Worm (Caenorhabditis elegans) whole organism, L2 larva: Measurements from ENCODE around the gene srh-87.

Experiments used
- R02D3.7 ChIP-seq: fragments of 150-350 bp; optimal IDR thresholded peaks from 2 replicates; lab custom pipeline; 2014; ENCODE audit warnings: missing biosample characterization, missing genetic modification characterization
- Y55F3AM.14 ChIP-seq: fragments of 200-800 bp; sonication (Bioruptor generic); optimal IDR thresholded peaks from 2 replicates; lab custom pipeline; 2018; ENCODE audit warnings: mild to moderate bottlenecking, missing genetic modification characterization, missing compliant biosample characterization
- ZK546.5 ChIP-seq: sonication (generic microtip); optimal IDR thresholded peaks from 2 replicates; lab custom pipeline; 2017; ENCODE audit warnings: missing biosample characterization, missing genetic modification characterization
- alr-1 ChIP-seq: fragments of 150-350 bp; optimal IDR thresholded peaks from 2 replicates; lab custom pipeline; 2014; ENCODE audit warnings: missing biosample characterization, missing genetic modification characterization
- aly-2 ChIP-seq: fragments of 150-350 bp; optimal IDR thresholded peaks from 2 replicates; lab custom pipeline; 2014; ENCODE audit warnings: missing biosample characterization, missing genetic modification characterization
- ama-1 ChIP-seq: fragments of 150-350 bp; optimal IDR thresholded peaks from 2 replicates; lab custom pipeline; 2018; ENCODE audit warnings: inconsistent platforms
- blmp-1 ChIP-seq: sonication (generic microtip); optimal IDR thresholded peaks from 2 replicates; lab custom pipeline; 2017; ENCODE audit warnings: missing genetic modification characterization, mild to moderate bottlenecking, missing compliant biosample characterization, antibody characterized with exemption, moderate library complexity; ENCODE audit not compliant: insufficient read depth
- ceh-82 ChIP-seq: fragments of 150-350 bp; optimal IDR thresholded peaks from 2 replicates; lab custom pipeline; 2014; ENCODE audit warnings: missing biosample characterization, missing genetic modification characterization
- dmd-4 ChIP-seq: sonication (generic microtip); optimal IDR thresholded peaks from 2 replicates; lab custom pipeline; 2017; ENCODE audit warnings: missing biosample characterization, missing genetic modification characterization
- elt-1 ChIP-seq: fragments of 150-350 bp; optimal IDR thresholded peaks from 2 replicates; lab custom pipeline; 2014; ENCODE audit warnings: missing biosample characterization, missing genetic modification characterization
- elt-3 ChIP-seq: sonication (generic microtip); optimal IDR thresholded peaks from 2 replicates; lab custom pipeline; 2017; ENCODE audit warnings: missing biosample characterization, missing genetic modification characterization
- fos-1 ChIP-seq: fragments of 150-350 bp; optimal IDR thresholded peaks from 2 replicates; lab custom pipeline; 2014; ENCODE audit warnings: missing biosample characterization, missing genetic modification characterization
- gmeb-1 ChIP-seq: fragments of 150-350 bp; optimal IDR thresholded peaks from 2 replicates; lab custom pipeline; 2014; ENCODE audit warnings: missing biosample characterization, missing genetic modification characterization
- lin-11 ChIP-seq: fragments of 150-350 bp; sonication (generic microtip); optimal IDR thresholded peaks from 2 replicates; lab custom pipeline; 2014; ENCODE audit warnings: missing biosample characterization, missing genetic modification characterization, inconsistent platforms, mixed read lengths
- lin-13 ChIP-seq: fragments of 150-350 bp; optimal IDR thresholded peaks from 2 replicates; lab custom pipeline; 2014; ENCODE audit warnings: missing biosample characterization, missing genetic modification reagents, missing genetic modification characterization
- lin-39 ChIP-seq: fragments of 150-350 bp; optimal IDR thresholded peaks from 2 replicates; lab custom pipeline; 2014; ENCODE audit warnings: missing biosample characterization, missing genetic modification reagents, missing genetic modification characterization
- lsy-2 ChIP-seq, 2 experiments: fragments of 150-350 bp in 1 of 2; sonication (generic microtip) in 1 of 2; optimal IDR thresholded peaks; 2 replicates each; lab custom pipeline; 2014 to 2017; ENCODE audit warnings: missing biosample characterization in 2 of 2, missing genetic modification characterization in 2 of 2
- mdl-1 ChIP-seq, 2 experiments: fragments of 150-350 bp in 1 of 2; sonication (generic microtip) in 1 of 2; optimal IDR thresholded peaks; 2 replicates each; lab custom pipeline; 2017; ENCODE audit warnings: missing biosample characterization in 2 of 2, missing genetic modification characterization in 2 of 2
- nhr-11 ChIP-seq: fragments of 150-350 bp; optimal IDR thresholded peaks from 2 replicates; lab custom pipeline; 2014; ENCODE audit warnings: missing biosample characterization, missing genetic modification characterization
- nhr-12 ChIP-seq: fragments of 150-350 bp; optimal IDR thresholded peaks from 2 replicates; lab custom pipeline; 2014; ENCODE audit warnings: missing biosample characterization, missing genetic modification characterization
- nhr-21 ChIP-seq: fragments of 150-350 bp; optimal IDR thresholded peaks from 2 replicates; lab custom pipeline; 2014; ENCODE audit warnings: missing biosample characterization, missing genetic modification characterization
- nhr-23 ChIP-seq: fragments of 150-350 bp; optimal IDR thresholded peaks from 2 replicates; lab custom pipeline; 2014; ENCODE audit warnings: missing biosample characterization, missing genetic modification reagents, missing genetic modification characterization
- nhr-237 ChIP-seq: fragments of 150-350 bp; optimal IDR thresholded peaks from 2 replicates; lab custom pipeline; 2014; ENCODE audit warnings: missing biosample characterization, missing genetic modification characterization
- nhr-25 ChIP-seq: fragments of 150-350 bp; sonication (generic microtip); optimal IDR thresholded peaks from 3 replicates; lab custom pipeline; 2014; ENCODE audit warnings: missing biosample characterization, missing genetic modification characterization
- nhr-6 ChIP-seq: fragments of 150-350 bp; optimal IDR thresholded peaks from 2 replicates; lab custom pipeline; 2014; ENCODE audit warnings: missing biosample characterization, missing genetic modification characterization
- nhr-77 ChIP-seq: fragments of 150-350 bp; optimal IDR thresholded peaks from 2 replicates; lab custom pipeline; 2014; ENCODE audit warnings: missing biosample characterization, missing genetic modification characterization
- skn-1 ChIP-seq: sonication (generic microtip); optimal IDR thresholded peaks from 2 replicates; lab custom pipeline; 2017; ENCODE audit warnings: missing biosample characterization, missing genetic modification characterization
- sma-3 ChIP-seq: sonication (generic microtip); optimal IDR thresholded peaks from 2 replicates; lab custom pipeline; 2016; ENCODE audit warnings: missing genetic modification reagents, missing genetic modification characterization, missing compliant biosample characterization
- sma-9 ChIP-seq, 2 experiments: fragments of 150-350 bp in 1 of 2; sonication (generic microtip) in 1 of 2; optimal IDR thresholded peaks; 2 replicates each; lab custom pipeline; 2014 to 2016; ENCODE audit warnings: missing genetic modification characterization in 2 of 2, mild to moderate bottlenecking in 1 of 2, missing biosample characterization in 1 of 2, missing compliant biosample characterization in 1 of 2, missing genetic modification reagents in 1 of 2, moderate library complexity in 1 of 2
- snpc-4 ChIP-seq: fragments of 150-350 bp; optimal IDR thresholded peaks from 2 replicates; lab custom pipeline; 2014; ENCODE audit warnings: missing biosample characterization, missing genetic modification characterization
- unc-39 ChIP-seq: fragments of 150-350 bp; optimal IDR thresholded peaks from 2 replicates; lab custom pipeline; 2014; ENCODE audit warnings: missing biosample characterization, missing genetic modification characterization
- unc-55 ChIP-seq: fragments of 150-350 bp; sonication (generic microtip); optimal IDR thresholded peaks from 3 replicates; lab custom pipeline; 2014; ENCODE audit warnings: missing biosample characterization, missing genetic modification reagents, missing genetic modification characterization
- zag-1 ChIP-seq: fragments of 150-350 bp; optimal IDR thresholded peaks from 2 replicates; lab custom pipeline; 2014; ENCODE audit warnings: missing biosample characterization, missing genetic modification characterization
- ztf-1 ChIP-seq: fragments of 200-800 bp; sonication (Bioruptor generic); conservative IDR thresholded peaks from 2 replicates; pipeline ENCODE4 v1.3.6; 2022; ENCODE audit warnings: missing genetic modification characterization, missing compliant biosample characterization
- ztf-11 ChIP-seq: sonication (generic microtip); optimal IDR thresholded peaks from 2 replicates; lab custom pipeline; 2017; ENCODE audit warnings: missing biosample characterization, missing genetic modification characterization
- ztf-4 ChIP-seq: fragments of 150-350 bp; optimal IDR thresholded peaks from 2 replicates; lab custom pipeline; 2014; ENCODE audit warnings: missing biosample characterization, missing genetic modification characterization

srh-87 gene

ce11 chrV:2920125-2920524 is 25.4 kb downstream of the srh-87 start:
- TF ChIP-seq snpc-4 (tag; lab: Kevin White, UChicago) (no peak), nhr-21 (tag; lab: Kevin White, UChicago) (no peak), blmp-1 (tag; lab: Kevin White, UChicago) (no peak), nhr-6 (tag; lab: Kevin White, UChicago) (no peak), nhr-23 (no peak), unc-39 (tag; lab: Kevin White, UChicago) (no peak), nhr-12 (tag; lab: Kevin White, UChicago) (no peak), nhr-11 (tag; lab: Kevin White, UChicago) (no peak), lsy-2 (tag; optimal IDR thresholded peaks at IDR 0.05; lab: Kevin White, UChicago) (no peak), ZK546.5 (tag; lab: Kevin White, UChicago) (no peak), ztf-4 (tag; lab: Kevin White, UChicago) (no peak), nhr-25 (tag; lab: Kevin White, UChicago) (no peak), zag-1 (tag; lab: Kevin White, UChicago) (no peak), Y55F3AM.14 (GFP tag; lab: Kevin White, UChicago) (no peak), lin-39 (tag; lab: Kevin White, UChicago) (no peak), alr-1 (no peak)

ce11 chrV:2913948-2914347 is 31.6 kb downstream of the srh-87 start, which contains the start of gene srh-146:
srh-146 (plus strand) TSS chrV:2914248.
- TF ChIP-seq ama-1 (lab: Kevin White, UChicago) (no peak), nhr-25 (tag; lab: Kevin White, UChicago) (no peak), nhr-6 (tag; lab: Kevin White, UChicago) (no peak), mdl-1 (tag; optimal IDR thresholded peaks at IDR 0.05; lab: Kevin White, UChicago) (no peak), sma-3 (no peak), nhr-237 (no peak), sma-9 (GFP tag; optimal IDR thresholded peaks at IDR 0.05; lab: Kevin White, UChicago) (no peak), sma-9 (tag; optimal IDR thresholded peaks at IDR 0.05; lab: Kevin White, UChicago) (no peak), fos-1 (tag; lab: Kevin White, UChicago) (no peak), lin-11 (tag; lab: Kevin White, UChicago) (no peak), ceh-82 (no peak), Y55F3AM.14 (GFP tag; lab: Kevin White, UChicago) (no peak), dmd-4 (no peak), skn-1 (tag; lab: Kevin White, UChicago) (no peak), elt-3 (tag; lab: Kevin White, UChicago) (no peak), gmeb-1 (tag; lab: Kevin White, UChicago) (no peak), ztf-11 (tag; lab: Kevin White, UChicago) (no peak), ztf-4 (tag; lab: Kevin White, UChicago) (no peak), elt-1 (tag; lab: Kevin White, UChicago) (no peak)
- TF ChIP-seq, all 48 proteins: peak for 0

ce11 chrV:2912901-2913300 is 32.6 kb downstream of the srh-87 start, which contains the start of gene C31B8.9:
C31B8.9 (minus strand) TSS chrV:2913001.
- TF ChIP-seq R02D3.7 (no peak), nhr-6 (tag; lab: Kevin White, UChicago) (no peak), unc-55 (GFP tag; lab: Kevin White, UChicago) (no peak), gmeb-1 (tag; lab: Kevin White, UChicago) (no peak), elt-1 (tag; lab: Kevin White, UChicago) (no peak), nhr-77 (tag; lab: Kevin White, UChicago) (no peak), aly-2 (tag; lab: Kevin White, UChicago) (no peak), ama-1 (lab: Kevin White, UChicago) (no peak), snpc-4 (tag; lab: Kevin White, UChicago) (no peak), elt-3 (tag; lab: Kevin White, UChicago) (no peak), sma-3 (no peak), ztf-11 (tag; lab: Kevin White, UChicago) (no peak), ztf-1 (GFP tag; lab: Robert Waterston, UW) (no peak), alr-1 (no peak), lin-13 (GFP tag; lab: Kevin White, UChicago) (no peak), fos-1 (tag; lab: Kevin White, UChicago) (no peak), zag-1 (tag; lab: Kevin White, UChicago) (no peak), blmp-1 (tag; lab: Kevin White, UChicago) (no peak), nhr-23 (no peak)
